Fruit fly (Drosophila melanogaster): Measurements from ENCODE around the gene CG17124.

CG17124 gene

DNA sequence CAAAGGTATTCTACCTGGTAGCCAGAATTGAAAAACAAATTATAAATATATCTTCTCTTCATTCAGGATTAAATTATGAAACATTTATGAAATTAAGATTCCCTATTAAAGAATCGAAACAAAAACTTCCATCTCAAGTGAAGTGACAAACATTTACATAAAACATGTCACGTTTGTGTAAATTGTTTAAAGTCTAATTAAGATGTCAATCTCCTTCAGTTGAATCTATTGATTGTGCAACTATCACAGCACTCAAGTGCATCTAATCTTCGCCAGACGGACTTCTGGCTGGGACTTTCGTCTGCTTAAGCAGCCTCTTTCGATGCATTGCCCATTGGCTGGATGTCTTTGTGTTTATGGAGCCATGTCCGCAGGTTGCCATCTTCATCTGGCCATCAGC lies 35.9 kb upstream of the CG17124 start:
- TF ChIP-seq CG10631 (GFP tag; optimal IDR thresholded peaks at IDR 0.05) (peak; percentile 28), eg (GFP tag; IDR thresholded peaks at IDR 0.05) (no peak), svp (GFP tag) (peak; percentile 44), Hr4 (GFP tag; optimal IDR thresholded peaks at IDR 0.05) (no peak), Smox (GFP tag; optimal IDR thresholded peaks at IDR 0.05) (peak; percentile 7), CG6792 (GFP tag; optimal IDR thresholded peaks at IDR 0.05) (no peak), CG3919 (GFP tag; optimal IDR thresholded peaks at IDR 0.05) (peak; percentile 3), Sox14 (GFP tag; optimal IDR thresholded peaks at IDR 0.05) (peak; percentile 18), salr (GFP tag; optimal IDR thresholded peaks at IDR 0.05) (no peak), Met (GFP tag; optimal IDR thresholded peaks at IDR 0.05) (peak; percentile 33), CG3032 (tag; optimal IDR thresholded peaks at IDR 0.05) (peak; percentile 12), Eip78C (GFP tag) (peak; percentile 68), esn (GFP tag; optimal IDR thresholded peaks at IDR 0.05) (peak; percentile 6)

DNA sequence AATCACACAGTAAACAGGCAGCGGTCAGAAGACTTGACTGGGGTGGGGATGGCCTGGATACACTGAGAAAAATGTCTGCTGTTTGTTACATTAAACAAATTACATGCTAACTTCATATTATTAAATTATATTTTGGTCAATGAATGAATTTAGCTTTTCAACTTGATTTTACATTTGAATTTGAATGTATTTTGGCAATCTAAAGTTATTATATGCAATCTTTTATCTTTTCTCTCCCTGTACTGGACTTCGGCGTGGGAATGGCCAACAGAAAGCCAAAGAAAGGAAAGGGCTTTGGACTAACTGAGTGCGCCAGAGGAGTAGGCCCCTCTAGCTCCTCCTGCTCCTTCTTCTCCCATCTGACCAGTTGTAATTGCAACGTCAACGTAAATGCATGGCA lies 35.2 kb upstream of the CG17124 start:
- TF ChIP-seq CG8319 (GFP tag; optimal IDR thresholded peaks at IDR 0.05) = peak; percentile 2
- peak; percentile 65 for TF ChIP-seq Hr39 (GFP tag; optimal IDR thresholded peaks at IDR 0.05)
- TF ChIP-seq Smox (GFP tag; optimal IDR thresholded peaks at IDR 0.05) = peak; percentile 80
- TF ChIP-seq svp (GFP tag) = peak; percentile 91
- TF ChIP-seq topi (GFP tag; optimal IDR thresholded peaks at IDR 0.05) = peak; percentile 69
- peak; percentile 42; the same call in 1 of the 2 replicates for TF ChIP-seq Gug (GFP tag; IDR thresholded peaks at IDR 0.05)
- no peak for TF ChIP-seq CG11762 (GFP tag; optimal IDR thresholded peaks at IDR 0.05; ENCODE audit: insufficient read depth)
- TF ChIP-seq CG8632 (GFP tag; optimal IDR thresholded peaks at IDR 0.05) = no peak
- no peak for TF ChIP-seq fd85E (GFP tag; optimal IDR thresholded peaks at IDR 0.05)
- no peak for TF ChIP-seq Hr4 (GFP tag; optimal IDR thresholded peaks at IDR 0.05)
- no peak for TF ChIP-seq CG4318 (GFP tag; optimal IDR thresholded peaks at IDR 0.05)
- TF ChIP-seq vri (GFP tag; optimal IDR thresholded peaks at IDR 0.05) = peak; percentile 43
- peak; percentile 33 for TF ChIP-seq Eip93F (GFP tag; optimal IDR thresholded peaks at IDR 0.05)
- TF ChIP-seq CG11294 (GFP tag; IDR thresholded peaks at IDR 0.05) = 0 out of 2 replicates have a peak, but pooled peaks have one; percentile 22
- TF ChIP-seq acj6 (GFP tag; optimal IDR thresholded peaks at IDR 0.05) = peak; percentile 47
- TF ChIP-seq dac (GFP tag; optimal IDR thresholded peaks at IDR 0.05) = no peak
- TF ChIP-seq Met (GFP tag; optimal IDR thresholded peaks at IDR 0.05) = peak; percentile 78
- TF ChIP-seq Hr38 (GFP tag; optimal IDR thresholded peaks at IDR 0.05) = no peak
- peak; percentile 72 for TF ChIP-seq CG8119 (GFP tag; IDR thresholded peaks at IDR 0.05)
- TF ChIP-seq OdsH (GFP tag; optimal IDR thresholded peaks at IDR 0.05) = peak; percentile 46
- peak; percentile 57 for TF ChIP-seq CG6808 (GFP tag; optimal IDR thresholded peaks at IDR 0.05)
- TF ChIP-seq dsx (GFP tag; optimal IDR thresholded peaks at IDR 0.05; ENCODE audit: poor library complexity, severe bottlenecking) = peak; percentile 21
- peak; percentile 67; the same call in 2 of the 3 replicates for TF ChIP-seq CG6163 (GFP tag; IDR thresholded peaks at IDR 0.05)
- no peak for TF ChIP-seq Sox15 (GFP tag; optimal IDR thresholded peaks at IDR 0.05)
- no peak for TF ChIP-seq fkh (GFP tag; optimal IDR thresholded peaks at IDR 0.05)
- peak; percentile 74 for TF ChIP-seq cyc (GFP tag; optimal IDR thresholded peaks at IDR 0.05)
- peak; percentile 1 for TF ChIP-seq fd59A (GFP tag; optimal IDR thresholded peaks at IDR 0.05)
- TF ChIP-seq CG9139 (GFP tag; optimal IDR thresholded peaks at IDR 0.05) = no peak
- peak; percentile 9 for TF ChIP-seq Lpt (GFP tag; optimal IDR thresholded peaks at IDR 0.05)
- peak; percentile 90 for TF ChIP-seq Eip78C (GFP tag)
- TF ChIP-seq CG11902 (GFP tag; optimal IDR thresholded peaks at IDR 0.05) = peak; percentile 38
- TF ChIP-seq CG7368 (GFP tag; optimal IDR thresholded peaks at IDR 0.05) = peak; percentile 49
- TF ChIP-seq CG6854 (GFP tag; optimal IDR thresholded peaks at IDR 0.05) = peak; percentile 73
- TF ChIP-seq spab (GFP tag; optimal IDR thresholded peaks at IDR 0.05) = peak; percentile 46
- TF ChIP-seq Ets96B (tag; optimal IDR thresholded peaks at IDR 0.05) = peak; percentile 42
- TF ChIP-seq Sox14 (GFP tag; optimal IDR thresholded peaks at IDR 0.05) = peak; percentile 62
- TF ChIP-seq achi (GFP tag; optimal IDR thresholded peaks at IDR 0.05) = peak; percentile 56
- TF ChIP-seq Blimp-1 (GFP tag; optimal IDR thresholded peaks at IDR 0.05) = peak; percentile 50
- TF ChIP-seq CG34406 (GFP tag; optimal IDR thresholded peaks at IDR 0.05) = peak; percentile 56
- no peak for TF ChIP-seq CG6276 (GFP tag; optimal IDR thresholded peaks at IDR 0.05)
- TF ChIP-seq Ets21C (GFP tag; optimal IDR thresholded peaks at IDR 0.05) = peak; percentile 51
- TF ChIP-seq CG10669 (GFP tag; optimal IDR thresholded peaks at IDR 0.05) = peak; percentile 14
- peak; percentile 46 for TF ChIP-seq CG3032 (tag; optimal IDR thresholded peaks at IDR 0.05)
- peak; percentile 56 for TF ChIP-seq CG10631 (GFP tag; optimal IDR thresholded peaks at IDR 0.05)
- peak in 1 of 2 experiments; percentile 13 for TF ChIP-seq salr (GFP tag; optimal IDR thresholded peaks at IDR 0.05)
- TF ChIP-seq esn (GFP tag; optimal IDR thresholded peaks at IDR 0.05) = peak; percentile 79
